Worm (Caenorhabditis elegans): Measurements from ENCODE around the gene clec-266.

Gene clec-266

DNA sequence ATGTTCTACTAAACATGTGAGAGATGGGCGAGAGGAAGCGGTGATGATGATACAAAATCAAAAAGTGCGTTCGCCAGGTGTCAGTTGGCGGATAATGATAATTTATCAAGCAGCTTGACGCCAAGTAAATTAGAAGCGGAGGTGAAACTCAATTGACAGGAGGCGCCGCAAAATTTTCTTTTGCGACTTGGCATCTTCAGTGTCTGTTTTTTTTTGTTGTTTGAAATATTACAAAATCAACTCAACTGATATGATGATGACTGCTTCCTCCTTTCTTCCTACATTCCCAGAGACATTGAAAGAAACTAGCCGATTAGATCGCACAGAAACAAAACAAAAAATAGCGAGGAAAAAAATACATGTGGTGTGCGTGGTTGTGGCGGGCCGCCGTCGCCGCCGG, 46.7 kb downstream of the clec-266 start:
- peak; percentile 29 for TF ChIP-seq rnt-1 (tag; optimal IDR thresholded peaks at IDR 0.05)
- peak; percentile 3 for TF ChIP-seq nhr-71 (tag; optimal IDR thresholded peaks at IDR 0.05)
- TF ChIP-seq isw-1 (GFP tag; IDR thresholded peaks at IDR 0.05), result no peak
- peak; percentile 43 for TF ChIP-seq lin-14 (GFP tag; optimal IDR thresholded peaks at IDR 0.05)
- TF ChIP-seq pag-3 (tag; optimal IDR thresholded peaks at IDR 0.05; ENCODE audit: borderline replicate concordance, insufficient read depth), result peak; percentile 45

ce11 chrX:6572987-6573386, 49.7 kb downstream of the clec-266 start:
- TF ChIP-seq skn-1 (tag; optimal IDR thresholded peaks at IDR 0.05) (no peak), unc-30 (tag; optimal IDR thresholded peaks at IDR 0.05) (no peak), F16B12.6 (tag; optimal IDR thresholded peaks at IDR 0.05) (no peak)

ce11 chrX:6569624-6570023, 53.1 kb downstream of the clec-266 start, which contains the start of gene dop-3:
TSS of gene dop-3 (minus strand) at chrX:6569724.
- TF ChIP-seq fkh-10 (GFP tag; optimal IDR thresholded peaks at IDR 0.05), result no peak
- no peak for TF ChIP-seq C16A3.4 (tag; optimal IDR thresholded peaks at IDR 0.05)
- TF ChIP-seq ets-5 (GFP tag; IDR thresholded peaks at IDR 0.05), result no peak
- no peak for TF ChIP-seq nhr-12 (tag; optimal IDR thresholded peaks at IDR 0.05)
- TF ChIP-seq dpl-1 (GFP tag; optimal IDR thresholded peaks at IDR 0.05), result no peak
- no peak for TF ChIP-seq unc-86 (tag; optimal IDR thresholded peaks at IDR 0.05)
- no peak for TF ChIP-seq nhr-90 (tag; optimal IDR thresholded peaks at IDR 0.05; ENCODE audit: poor library complexity)
- no peak for TF ChIP-seq alr-1 (tag; optimal IDR thresholded peaks at IDR 0.05; ENCODE audit: borderline replicate concordance)

All from whole organism, L1 larva.